3 worm cellular contexts compared by ENCODE assay signal in genomic region chrV:16591992-16592798, ce11.
A peak's percentile ranks its signal among the peaks of the same experiment; 100 is the strongest.
TF ChIP-seq lines count a peak whose summit lies in the region.

Gene srh-269 (minus strand): TSS chrV:16592042.

TF ChIP-seq in whole organism, L2 larva, 48 proteins besides CTCF, POLR2A, EP300 and RAD21 (continued from another document):
- TF ChIP-seq zag-1 (tag; optimal IDR thresholded peaks at IDR 0.05; lab: Kevin White, UChicago), result no peak
- TF ChIP-seq gmeb-1 (tag; optimal IDR thresholded peaks at IDR 0.05; lab: Kevin White, UChicago), result peak; percentile 52
- no peak for TF ChIP-seq nhr-77 (tag; optimal IDR thresholded peaks at IDR 0.05; lab: Kevin White, UChicago)
- peak; percentile 27 to 63 for TF ChIP-seq lsy-2 (tag; optimal IDR thresholded peaks at IDR 0.05; lab: Kevin White, UChicago)
- no peak for TF ChIP-seq mbf-1 (tag; optimal IDR thresholded peaks at IDR 0.05; lab: Kevin White, UChicago)
- TF ChIP-seq fos-1 (tag; optimal IDR thresholded peaks at IDR 0.05; lab: Kevin White, UChicago), result peak; percentile 40
- TF ChIP-seq R02D3.7 (tag; optimal IDR thresholded peaks at IDR 0.05; lab: Kevin White, UChicago), result no peak
- no peak for TF ChIP-seq ztf-1 (GFP tag; conservative IDR thresholded peaks at IDR 0.05; lab: Robert Waterston, UW)
- TF ChIP-seq alr-1 (tag; optimal IDR thresholded peaks at IDR 0.05; lab: Kevin White, UChicago), result no peak
- peak; percentile 90 for TF ChIP-seq ama-1 (optimal IDR thresholded peaks at IDR 0.05; lab: Kevin White, UChicago)
- TF ChIP-seq elt-3 (tag; optimal IDR thresholded peaks at IDR 0.05; lab: Kevin White, UChicago), result no peak
- TF ChIP-seq nhr-21 (tag; optimal IDR thresholded peaks at IDR 0.05; lab: Kevin White, UChicago), result peak; percentile 47
- TF ChIP-seq sma-3 (GFP tag; optimal IDR thresholded peaks at IDR 0.05; lab: Kevin White, UChicago), result peak; percentile 42
- no peak for TF ChIP-seq mab-5 (tag; optimal IDR thresholded peaks at IDR 0.05; lab: Kevin White, UChicago)
- peak; percentile 52 for TF ChIP-seq lin-13 (GFP tag; optimal IDR thresholded peaks at IDR 0.05; lab: Kevin White, UChicago)
TF ChIP-seq in whole organism, L2 larva: peak in this region for 16.

TF ChIP-seq in whole organism, L4 larva, 104 proteins besides CTCF, POLR2A, EP300 and RAD21 (continued from another document and continues in another):
- TF ChIP-seq php-3 (GFP tag; IDR thresholded peaks at IDR 0.05; lab: Robert Waterston, UW) (peak; percentile 80), mdt-29 (GFP tag; IDR thresholded peaks at IDR 0.05; lab: Robert Waterston, UW) (peak; percentile 90), nhr-6 (tag; optimal IDR thresholded peaks at IDR 0.05; lab: Kevin White, UChicago) (no peak), sdz-12 (GFP tag; optimal IDR thresholded peaks at IDR 0.05; lab: Kevin White, UChicago) (peak; percentile 86), gei-8 (GFP tag; optimal IDR thresholded peaks at IDR 0.05; lab: Kevin White, UChicago) (peak; percentile 82), nhr-76 (tag; optimal IDR thresholded peaks at IDR 0.05; lab: Kevin White, UChicago) (no peak), ama-1 (optimal IDR thresholded peaks at IDR 0.05; lab: Kevin White, UChicago) (no peak), nhr-10 (tag; optimal IDR thresholded peaks at IDR 0.05; lab: Kevin White, UChicago) (no peak), ceh-82 (tag; optimal IDR thresholded peaks at IDR 0.05; lab: Kevin White, UChicago) (no peak), D1046.2 (GFP tag; IDR thresholded peaks at IDR 0.05; lab: Robert Waterston, UW) (peak; percentile 87), zip-11 (GFP tag; IDR thresholded peaks at IDR 0.05; lab: Robert Waterston, UW) (no peak; the same call in 1 of the 2 replicates), F49E8.2 (tag; optimal IDR thresholded peaks at IDR 0.05; lab: Kevin White, UChicago; ENCODE audit: borderline replicate concordance) (peak; percentile 41), aly-2 (tag; optimal IDR thresholded peaks at IDR 0.05; lab: Kevin White, UChicago) (no peak), F44E2.7 (GFP tag; IDR thresholded peaks at IDR 0.05; lab: Robert Waterston, UW) (peak; percentile 74; the same call in 1 of the 2 replicates), tra-1 (GFP tag; IDR thresholded peaks at IDR 0.05; lab: Robert Waterston, UW) (peak; percentile 89), T26A8.4 (GFP tag; IDR thresholded peaks at IDR 0.05; lab: Robert Waterston, UW) (peak; percentile 93), lim-7 (GFP tag; IDR thresholded peaks at IDR 0.05; lab: Robert Waterston, UW) (peak; percentile 93), jun-1 (tag; optimal IDR thresholded peaks at IDR 0.05; lab: Kevin White, UChicago) (peak; percentile 33), set-16 (GFP tag; IDR thresholded peaks at IDR 0.05; lab: Robert Waterston, UW) (peak; percentile 37; the same call in 1 of the 2 replicates), hlh-30 (tag; optimal IDR thresholded peaks at IDR 0.05; lab: Kevin White, UChicago; ENCODE audit: insufficient read depth) (peak; percentile 17), daf-12 (tag; optimal IDR thresholded peaks at IDR 0.05; lab: Kevin White, UChicago) (no peak), Y48G9A.11 (GFP tag; IDR thresholded peaks at IDR 0.05; lab: Robert Waterston, UW) (peak; percentile 78), mxl-3 (GFP tag; optimal IDR thresholded peaks at IDR 0.05; lab: Kevin White, UChicago) (peak; percentile 59), mdl-1 (tag; optimal IDR thresholded peaks at IDR 0.05; lab: Kevin White, UChicago) (no peak), lin-38 (GFP tag; IDR thresholded peaks at IDR 0.05; lab: Robert Waterston, UW) (no peak), ztf-7 (tag; optimal IDR thresholded peaks at IDR 0.05; lab: Kevin White, UChicago) (no peak), rbr-2 (tag; optimal IDR thresholded peaks at IDR 0.05; lab: Kevin White, UChicago) (peak; percentile 51), nhr-237 (tag; optimal IDR thresholded peaks at IDR 0.05; lab: Kevin White, UChicago) (no peak), zfp-2 (tag; optimal IDR thresholded peaks at IDR 0.05; lab: Kevin White, UChicago) (no peak), lsy-2 (tag; optimal IDR thresholded peaks at IDR 0.05; lab: Kevin White, UChicago) (no peak), dmd-9 (GFP tag; IDR thresholded peaks at IDR 0.05; lab: Robert Waterston, UW) (peak; percentile 61; the same call in 1 of the 2 replicates), mes-2 (tag; optimal IDR thresholded peaks at IDR 0.05; lab: Kevin White, UChicago; ENCODE audit: poor library complexity, severe bottlenecking) (peak; percentile 81), fkh-10 (GFP tag; optimal IDR thresholded peaks at IDR 0.05; lab: Kevin White, UChicago) (no peak), nhr-77 (tag; optimal IDR thresholded peaks at IDR 0.05; lab: Kevin White, UChicago) (peak; percentile 10), spr-3 (GFP tag; optimal IDR thresholded peaks at IDR 0.05; lab: Kevin White, UChicago) (peak; percentile 69), F37D6.2 (tag; optimal IDR thresholded peaks at IDR 0.05; lab: Kevin White, UChicago) (no peak), ztf-11 (tag; optimal IDR thresholded peaks at IDR 0.05; lab: Kevin White, UChicago) (no peak), ZK337.2 (GFP tag; IDR thresholded peaks at IDR 0.05; lab: Robert Waterston, UW) (peak; percentile 72; the same call in 1 of the 2 replicates), snpc-1.2 (GFP tag; IDR thresholded peaks at IDR 0.05; lab: Robert Waterston, UW) (peak; percentile 88), Y5F2A.4 (GFP tag; optimal IDR thresholded peaks at IDR 0.05; lab: Kevin White, UChicago) (peak; percentile 66), skn-1 (tag; optimal IDR thresholded peaks at IDR 0.05; lab: Kevin White, UChicago) (no peak), ceh-20 (GFP tag; IDR thresholded peaks at IDR 0.05; lab: Robert Waterston, UW) (peak; percentile 86), nhr-102 (tag; optimal IDR thresholded peaks at IDR 0.05; lab: Kevin White, UChicago) (peak; percentile 77), lin-1 (GFP tag; IDR thresholded peaks at IDR 0.05; lab: Robert Waterston, UW) (peak; percentile 83; the same call in 1 of the 2 replicates), arid-1 (GFP tag; conservative IDR thresholded peaks at IDR 0.05; lab: Robert Waterston, UW) (peak; percentile 92), R02D3.7 (tag; optimal IDR thresholded peaks at IDR 0.05; lab: Kevin White, UChicago) (no peak), dmd-6 (GFP tag; IDR thresholded peaks at IDR 0.05; lab: Robert Waterston, UW) (peak; percentile 69), F10B5.3 (tag; optimal IDR thresholded peaks at IDR 0.05; lab: Kevin White, UChicago) (peak; percentile 8), mxl-2 (GFP tag; conservative IDR thresholded peaks at IDR 0.05; lab: Robert Waterston, UW) (no peak), zfp-3 (GFP tag; conservative IDR thresholded peaks at IDR 0.05; lab: Robert Waterston, UW) (peak; percentile 95), Y105C5A.15 (GFP tag; IDR thresholded peaks at IDR 0.05; lab: Robert Waterston, UW) (0 out of 2 replicates have a peak, but pooled peaks have one; percentile 75), nhr-25 (tag; optimal IDR thresholded peaks at IDR 0.05; lab: Kevin White, UChicago; ENCODE audit: borderline replicate concordance, insufficient read depth) (no peak), unc-130 (GFP tag; optimal IDR thresholded peaks at IDR 0.05; lab: Kevin White, UChicago) (peak; percentile 61), vab-7 (GFP tag; IDR thresholded peaks at IDR 0.05; lab: Robert Waterston, UW) (peak; percentile 96), mep-1 (tag; optimal IDR thresholded peaks at IDR 0.05; lab: Kevin White, UChicago) (peak; percentile 34), daf-16 (GFP tag; optimal IDR thresholded peaks at IDR 0.05; lab: Kevin White, UChicago) (peak; percentile 54 to 79), daf-16 (tag; optimal IDR thresholded peaks at IDR 0.05; lab: Kevin White, UChicago) (peak; percentile 81), dmd-8 (GFP tag; IDR thresholded peaks at IDR 0.05; lab: Robert Waterston, UW) (peak; percentile 92)

TF ChIP-seq in whole organism, late embryonic, 69 proteins besides CTCF, POLR2A, EP300 and RAD21 (continued from another document):
- TF ChIP-seq K09A11.1 (tag; optimal IDR thresholded peaks at IDR 0.05; lab: Kevin White, UChicago; ENCODE audit: insufficient read depth) (peak; percentile 10), ceh-9 (tag; optimal IDR thresholded peaks at IDR 0.05; lab: Kevin White, UChicago) (peak; percentile 13), fax-1 (tag; optimal IDR thresholded peaks at IDR 0.05; lab: Kevin White, UChicago) (peak; percentile 15), ceh-48 (tag; optimal IDR thresholded peaks at IDR 0.05; lab: Kevin White, UChicago) (peak; percentile 24), che-1 (tag; optimal IDR thresholded peaks at IDR 0.05; lab: Kevin White, UChicago) (peak; percentile 79), ama-1 (optimal IDR thresholded peaks at IDR 0.05; lab: Kevin White, UChicago) (no peak), ceh-2 (tag; optimal IDR thresholded peaks at IDR 0.05; lab: Kevin White, UChicago) (peak; percentile 50), pat-9 (tag; optimal IDR thresholded peaks at IDR 0.05; lab: Kevin White, UChicago) (peak; percentile 56), unc-55 (GFP tag; optimal IDR thresholded peaks at IDR 0.05; lab: Kevin White, UChicago) (no peak), dmd-4 (tag; optimal IDR thresholded peaks at IDR 0.05; lab: Kevin White, UChicago; ENCODE audit: borderline replicate concordance) (peak; percentile 20), sox-4 (tag; optimal IDR thresholded peaks at IDR 0.05; lab: Kevin White, UChicago) (peak; percentile 58), gmeb-2 (tag; optimal IDR thresholded peaks at IDR 0.05; lab: Kevin White, UChicago) (peak; percentile 71), ceh-19 (GFP tag; optimal IDR thresholded peaks at IDR 0.05; lab: Kevin White, UChicago) (peak; percentile 79), lim-6 (tag; optimal IDR thresholded peaks at IDR 0.05; lab: Kevin White, UChicago) (peak; percentile 23), madf-2 (tag; optimal IDR thresholded peaks at IDR 0.05; lab: Kevin White, UChicago) (peak; percentile 68), ttx-3 (tag; optimal IDR thresholded peaks at IDR 0.05; lab: Kevin White, UChicago) (peak; percentile 46), ceh-14 (tag; optimal IDR thresholded peaks at IDR 0.05; lab: Kevin White, UChicago) (peak; percentile 74), pax-1 (tag; optimal IDR thresholded peaks at IDR 0.05; lab: Kevin White, UChicago) (no peak), sox-2 (GFP tag; IDR thresholded peaks at IDR 0.05; lab: Robert Waterston, UW) (no peak), dve-1 (tag; optimal IDR thresholded peaks at IDR 0.05; lab: Kevin White, UChicago) (peak; percentile 62), unc-86 (tag; optimal IDR thresholded peaks at IDR 0.05; lab: Kevin White, UChicago) (peak; percentile 33), hlh-15 (tag; optimal IDR thresholded peaks at IDR 0.05; lab: Kevin White, UChicago) (peak; percentile 49), rnt-1 (tag; optimal IDR thresholded peaks at IDR 0.05; lab: Kevin White, UChicago) (peak; percentile 74), ceh-34 (tag; optimal IDR thresholded peaks at IDR 0.05; lab: Kevin White, UChicago) (peak; percentile 68), ceh-6 (GFP tag; optimal IDR thresholded peaks at IDR 0.05; lab: Kevin White, UChicago) (peak; percentile 69), F13H6.1 (tag; optimal IDR thresholded peaks at IDR 0.05; lab: Kevin White, UChicago) (peak; percentile 45), nhr-232 (tag; optimal IDR thresholded peaks at IDR 0.05; lab: Kevin White, UChicago) (peak; percentile 53), pros-1 (tag; optimal IDR thresholded peaks at IDR 0.05; lab: Kevin White, UChicago) (no peak), nfya-1 (tag; optimal IDR thresholded peaks at IDR 0.05; lab: Kevin White, UChicago) (peak; percentile 61), K02D7.2 (tag; optimal IDR thresholded peaks at IDR 0.05; lab: Kevin White, UChicago) (peak; percentile 50)
TF ChIP-seq in whole organism, late embryonic: peak in this region for 44.
